Worm (Caenorhabditis elegans) whole organism, midembryonic: Measurements from ENCODE around the gene F14H12.6.

ENCODE experiments used
- T22C8.4 ChIP-seq: fragments of 200-800 bp; sonication (Bioruptor generic); IDR thresholded peaks from 2 replicates; pipeline ENCODE4 v1.3.6; 2022; ENCODE audit warnings: missing genetic modification characterization, missing compliant biosample characterization
- cog-1 ChIP-seq: sonication (generic microtip); optimal IDR thresholded peaks from 2 replicates; lab custom pipeline; 2016; ENCODE audit warnings: missing genetic modification characterization, missing compliant biosample characterization
- flt-1 ChIP-seq: fragments of 200-800 bp; sonication (Bioruptor generic); IDR thresholded peaks from 2 replicates; pipeline ENCODE4 v1.3.6; 2022; ENCODE audit warnings: missing genetic modification characterization, missing compliant biosample characterization
- med-1 ChIP-seq: sonication (generic microtip); optimal IDR thresholded peaks from 2 replicates; lab custom pipeline; 2017; ENCODE audit warnings: missing genetic modification characterization, mild to moderate bottlenecking, missing compliant biosample characterization, antibody characterized with exemption, missing genetic modification reagents; ENCODE audit not compliant: insufficient read depth
- ztf-23 ChIP-seq: fragments of 200-800 bp; sonication (Bioruptor generic); IDR thresholded peaks from 2 replicates; pipeline ENCODE4 v1.3.6; 2022; ENCODE audit warnings: missing genetic modification reagents, missing genetic modification characterization, missing compliant biosample characterization

- no peak for TF ChIP-seq flt-1 (GFP tag; lab: Robert Waterston, UW)
- TF ChIP-seq T22C8.4 (GFP tag; lab: Robert Waterston, UW) = no peak
- TF ChIP-seq ztf-23 = no peak
- no peak for TF ChIP-seq med-1
- no peak for TF ChIP-seq cog-1 (tag; lab: Kevin White, UChicago)
Observed at ce11 chrX:4367414-4367813, 10.0 kb upstream of the F14H12.6 start, which contains the start of gene R160.10.
